Worm (Caenorhabditis elegans): ENCODE measurements around the gene C25F6.8.
A peak's percentile ranks its signal among the peaks of the same experiment; 100 is the strongest.

C25F6.8 gene

DNA sequence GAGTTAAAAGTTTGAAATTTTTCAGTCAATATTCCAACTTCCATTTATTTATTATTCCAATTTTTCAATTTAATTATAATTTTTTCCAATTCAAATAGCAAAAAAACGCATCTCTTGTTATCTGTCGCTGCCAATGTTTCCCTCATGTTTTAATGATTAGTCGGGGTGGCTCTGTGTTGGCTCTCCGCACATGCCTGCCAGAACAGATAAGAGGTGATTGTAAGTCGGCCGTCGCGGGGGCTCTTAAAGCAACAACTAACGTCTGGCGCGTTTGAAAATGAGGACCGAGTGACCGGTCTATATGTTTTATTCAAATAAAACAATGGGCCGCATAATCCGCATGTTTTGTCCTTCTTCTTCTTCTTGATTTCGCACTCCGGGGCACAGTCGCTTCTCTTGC is 28.3 kb downstream of the C25F6.8 start (continued):
- TF ChIP-seq ceh-91 (GFP tag; IDR thresholded peaks at IDR 0.05) (no peak), nhr-80 (tag; optimal IDR thresholded peaks at IDR 0.05) (peak; percentile 64)

DNA sequence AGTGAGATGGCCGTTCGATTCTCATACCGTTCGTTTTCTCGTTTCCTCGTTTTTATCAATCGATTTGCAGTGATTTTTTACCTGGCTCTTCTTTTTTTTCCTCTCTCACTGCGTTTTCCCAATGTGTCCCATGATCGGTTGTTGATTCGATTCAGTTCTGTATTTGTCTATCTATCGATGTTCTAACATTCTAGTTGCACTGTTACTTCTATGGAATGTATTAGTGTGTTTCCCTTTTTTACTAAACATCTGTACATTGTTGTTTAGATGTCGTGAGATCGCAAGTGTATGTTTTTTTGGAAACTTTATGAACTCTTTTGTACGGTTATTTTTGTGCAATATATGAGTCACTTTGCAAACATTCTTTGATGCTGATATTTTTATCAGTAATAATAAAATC is 29.6 kb downstream of the C25F6.8 start:
- 0 out of 2 replicates have a peak, but pooled peaks have one; percentile 8 for TF ChIP-seq nhr-120 (GFP tag; IDR thresholded peaks at IDR 0.05)
- TF ChIP-seq nfya-1 (tag; optimal IDR thresholded peaks at IDR 0.05; ENCODE audit: borderline replicate concordance, insufficient read depth), result no peak

- TF ChIP-seq nhr-80 (tag; optimal IDR thresholded peaks at IDR 0.05) (no peak), repo-1 (tag; optimal IDR thresholded peaks at IDR 0.05) (no peak), him-1 (tag; optimal IDR thresholded peaks at IDR 0.05) (no peak), ceh-27 (GFP tag; optimal IDR thresholded peaks at IDR 0.05) (no peak), lsl-1 (GFP tag; optimal IDR thresholded peaks at IDR 0.05) (no peak), ztf-28 (GFP tag; IDR thresholded peaks at IDR 0.05) (no peak), efl-1 (GFP tag; optimal IDR thresholded peaks at IDR 0.05) (no peak), ZK185.1 (tag; optimal IDR thresholded peaks at IDR 0.05; ENCODE audit: poor library complexity, severe bottlenecking) (no peak), nhr-120 (GFP tag; IDR thresholded peaks at IDR 0.05) (no peak), aptf-3 (GFP tag; IDR thresholded peaks at IDR 0.05) (no peak), B0019.2 (GFP tag; conservative IDR thresholded peaks at IDR 0.05) (no peak), akir-1 (GFP tag; optimal IDR thresholded peaks at IDR 0.05) (no peak)
Observed at ce11 chrX:5478875-5479274, 30.8 kb downstream of the C25F6.8 start.

ce11 chrX:5479300-5479811 is 31.3 kb downstream of the C25F6.8 start, which contains the start of gene dlg-1:
dlg-1 (plus strand) TSS chrX:5479700.
- TF ChIP-seq ekl-4 (GFP tag; IDR thresholded peaks at IDR 0.05) (no peak), B0035.1 (tag; optimal IDR thresholded peaks at IDR 0.05) (no peak), K12H6.12 (tag; optimal IDR thresholded peaks at IDR 0.05) (no peak), snpc-4 (GFP tag; optimal IDR thresholded peaks at IDR 0.05) (no peak), snpc-4 (tag; optimal IDR thresholded peaks at IDR 0.05) (no peak), lin-54 (GFP tag; optimal IDR thresholded peaks at IDR 0.05) (no peak)

DNA sequence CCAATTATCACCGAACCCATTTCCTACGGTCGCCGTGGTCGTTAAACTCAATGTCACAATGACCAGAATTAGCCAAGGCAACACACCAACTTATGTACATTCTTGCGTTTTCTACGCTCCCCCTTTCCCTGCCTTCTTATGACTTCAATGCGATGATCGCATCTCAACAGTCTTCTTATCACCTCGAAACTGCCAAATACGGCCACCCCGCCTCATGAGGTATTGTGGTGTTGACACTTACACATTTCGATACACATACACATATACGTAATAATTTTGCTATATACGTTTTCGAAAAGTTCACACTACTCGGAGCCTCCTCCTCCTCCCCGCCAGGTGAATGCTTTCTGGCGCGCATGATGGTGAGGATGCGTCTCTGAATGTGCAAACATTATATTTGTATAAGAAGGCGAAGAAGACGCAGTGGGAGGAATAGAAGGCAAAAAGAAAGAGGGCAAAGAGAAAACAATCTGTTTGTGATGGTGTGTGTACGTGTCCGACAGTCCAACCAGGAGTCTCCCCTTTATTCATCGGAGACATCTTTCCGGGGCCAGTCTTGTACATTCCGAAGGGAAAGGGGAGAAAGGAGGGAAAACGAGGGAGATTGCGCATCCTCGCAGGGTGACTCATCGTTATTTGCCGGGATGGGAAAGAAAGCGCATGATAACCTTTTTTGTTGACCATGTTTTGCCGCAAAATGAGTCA is 32.0 kb downstream of the C25F6.8 start:
- TF ChIP-seq snpc-4 (GFP tag; optimal IDR thresholded peaks at IDR 0.05), result no peak
- TF ChIP-seq snpc-4 (tag; optimal IDR thresholded peaks at IDR 0.05), result peak in 1 of 4 experiments; percentile 18
- no peak for TF ChIP-seq tbp1 (GFP tag; optimal IDR thresholded peaks at IDR 0.05)
- no peak for TF ChIP-seq mes-4 (tag; optimal IDR thresholded peaks at IDR 0.05)
- peak; percentile 65 for TF ChIP-seq nhr-80 (tag; optimal IDR thresholded peaks at IDR 0.05)
- TF ChIP-seq repo-1 (tag; optimal IDR thresholded peaks at IDR 0.05), result no peak
- no peak for TF ChIP-seq madf-10 (tag; optimal IDR thresholded peaks at IDR 0.05)
- TF ChIP-seq dox-1 (GFP tag; IDR thresholded peaks at IDR 0.05), result peak; percentile 18; the same call in 1 of the 2 replicates
- TF ChIP-seq cebp-1 (GFP tag; IDR thresholded peaks at IDR 0.05), result 0 out of 2 replicates have a peak, but pooled peaks have one; percentile 12
- TF ChIP-seq cebp-1 (tag; optimal IDR thresholded peaks at IDR 0.05), result no peak
- peak; percentile 70; the same call in 1 of the 2 replicates for TF ChIP-seq zfh-2 (GFP tag; conservative IDR thresholded peaks at IDR 0.05)
- TF ChIP-seq rpc-1 (optimal IDR thresholded peaks at IDR 0.05), result no peak
- no peak for TF ChIP-seq rpc-1 (tag; optimal IDR thresholded peaks at IDR 0.05)

Measured in whole organism, young adult.